Fruit fly (Drosophila melanogaster): ENCODE data around the gene CG1544.

CG1544 gene

DNA sequence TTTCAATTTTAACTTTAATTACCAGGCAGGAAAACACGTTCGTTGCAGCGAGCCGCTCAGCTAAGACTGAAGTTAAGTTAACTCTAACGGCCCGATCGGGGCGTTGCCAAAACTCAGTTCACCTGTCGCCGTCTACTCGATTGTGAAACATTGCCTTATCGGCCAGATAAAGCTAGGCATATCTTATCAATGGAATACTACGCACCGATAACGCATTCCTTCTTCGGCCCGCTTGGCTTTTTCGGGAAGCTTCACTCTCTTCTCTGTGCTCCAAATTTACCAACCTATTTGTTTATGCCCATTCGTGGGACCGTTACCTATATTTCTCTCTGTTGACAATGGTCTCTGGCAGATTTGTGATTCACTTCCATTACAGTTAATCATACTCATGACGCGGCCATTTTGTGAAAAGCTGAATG, 1.0 kb upstream of the CG1544 start, which contains the start of gene mesh:
TSS of gene mesh (minus strand) at position 68 of the 419 bp plus-strand sequence.
- peak; percentile 26 for TF ChIP-seq caup (GFP tag; optimal IDR thresholded peaks at IDR 0.05; ENCODE audit: severe bottlenecking)
- no peak for TF ChIP-seq CG15479 (GFP tag; optimal IDR thresholded peaks at IDR 0.05)
- TF ChIP-seq Elba2 (GFP tag; optimal IDR thresholded peaks at IDR 0.05) = no peak
- peak in 1 of 2 experiments; percentile 56 for TF ChIP-seq Pdp1 (GFP tag; optimal IDR thresholded peaks at IDR 0.05)
- TF ChIP-seq maf-S (GFP tag; optimal IDR thresholded peaks at IDR 0.05) = no peak
- TF ChIP-seq prd (optimal IDR thresholded peaks at IDR 0.05) = no peak
- TF ChIP-seq prd (GFP tag; IDR thresholded peaks at IDR 0.05) = no peak
- TF ChIP-seq exex (tag; optimal IDR thresholded peaks at IDR 0.05) = peak; percentile 46
- TF ChIP-seq Dek (tag; optimal IDR thresholded peaks at IDR 0.05) = no peak
- TF ChIP-seq Med (GFP tag) = peak; percentile 80
- TF ChIP-seq dan (GFP tag; IDR thresholded peaks at IDR 0.05) = no peak
- no peak for TF ChIP-seq CG31365 (tag; optimal IDR thresholded peaks at IDR 0.05)
- TF ChIP-seq CG5953 (GFP tag; IDR thresholded peaks at IDR 0.05) = 0 out of 2 replicates have a peak, but pooled peaks have one; percentile 26
- no peak for TF ChIP-seq CG15696 (tag; optimal IDR thresholded peaks at IDR 0.05)
- TF ChIP-seq HmgZ (tag; optimal IDR thresholded peaks at IDR 0.05) = peak; percentile 39
- TF ChIP-seq CG15514 (GFP tag; optimal IDR thresholded peaks at IDR 0.05) = peak; percentile 3
- peak; percentile 23 for TF ChIP-seq sug (tag; optimal IDR thresholded peaks at IDR 0.05)
- TF ChIP-seq YL-1 (GFP tag; optimal IDR thresholded peaks at IDR 0.05) = no peak
- 0 out of 2 replicates have a peak, but pooled peaks have one; percentile 9 for TF ChIP-seq Scr (GFP tag; IDR thresholded peaks at IDR 0.05; ENCODE audit: partially characterized antibody)
- peak; percentile 27 for TF ChIP-seq grn (GFP tag; optimal IDR thresholded peaks at IDR 0.05)
- TF ChIP-seq sd (tag; optimal IDR thresholded peaks at IDR 0.05) = peak; percentile 97
- no peak for TF ChIP-seq Mad (GFP tag; optimal IDR thresholded peaks at IDR 0.05)
- TF ChIP-seq mirr (GFP tag; optimal IDR thresholded peaks at IDR 0.05) = peak; percentile 38
- TF ChIP-seq CG34376 (GFP tag; optimal IDR thresholded peaks at IDR 0.05) = peak; percentile 58
- TF ChIP-seq kay (GFP tag; optimal IDR thresholded peaks at IDR 0.05) = peak; percentile 1
- TF ChIP-seq lab (GFP tag; optimal IDR thresholded peaks at IDR 0.05) = peak; percentile 65
- no peak for TF ChIP-seq CG17829 (tag; optimal IDR thresholded peaks at IDR 0.05)
- no peak for TF ChIP-seq CG3163 (GFP tag; optimal IDR thresholded peaks at IDR 0.05)
- peak; percentile 9; the same call in 1 of the 2 replicates for TF ChIP-seq CG13287 (GFP tag; IDR thresholded peaks at IDR 0.05; ENCODE audit: partially characterized antibody)
- TF ChIP-seq ATbp (GFP tag; optimal IDR thresholded peaks at IDR 0.05) = peak; percentile 19
- no peak for TF ChIP-seq aop (GFP tag; IDR thresholded peaks at IDR 0.05)
- no peak for TF ChIP-seq vvl (GFP tag; IDR thresholded peaks at IDR 0.05)
- TF ChIP-seq tup (GFP tag; optimal IDR thresholded peaks at IDR 0.05) = no peak
- peak; percentile 47 for TF ChIP-seq Deaf1 (tag; optimal IDR thresholded peaks at IDR 0.05)
- TF ChIP-seq Trl (optimal IDR thresholded peaks at IDR 0.05) = peak in 1 of 2 experiments; percentile 30
- TF ChIP-seq Trl (GFP tag; optimal IDR thresholded peaks at IDR 0.05) = no peak
- TF ChIP-seq Awh (GFP tag; IDR thresholded peaks at IDR 0.05) = 0 out of 2 replicates have a peak, but pooled peaks have one; percentile 14
- no peak for TF ChIP-seq ash1 (GFP tag; optimal IDR thresholded peaks at IDR 0.05)
- TF ChIP-seq GATAe (GFP tag; conservative IDR thresholded peaks at IDR 0.05) = peak; percentile 97
- no peak for TF ChIP-seq pum (GFP tag; optimal IDR thresholded peaks at IDR 0.05)
- peak; percentile 29 for TF ChIP-seq Fer1 (GFP tag; optimal IDR thresholded peaks at IDR 0.05)
- TF ChIP-seq Hmr (GFP tag; optimal IDR thresholded peaks at IDR 0.05) = peak; percentile 1
- TF ChIP-seq Dip2 (GFP tag; IDR thresholded peaks at IDR 0.05) = no peak
- TF ChIP-seq CG10543 (GFP tag; optimal IDR thresholded peaks at IDR 0.05) = peak; percentile 69
- TF ChIP-seq gt (GFP tag; IDR thresholded peaks at IDR 0.05) = no peak
- peak; percentile 95 for TF ChIP-seq CG12769 (tag; optimal IDR thresholded peaks at IDR 0.05)
- TF ChIP-seq Hand (GFP tag; optimal IDR thresholded peaks at IDR 0.05) = no peak
